Worm (Caenorhabditis elegans) whole organism, L3 larva: Measurements from ENCODE around the gene R102.2.

Experiments used
- ZK546.5 ChIP-seq: sonication (generic microtip); optimal IDR thresholded peaks from 2 replicates; lab custom pipeline; 2017; ENCODE audit warnings: missing biosample characterization, missing genetic modification characterization
- ama-1 ChIP-seq: fragments of 150-350 bp; optimal IDR thresholded peaks from 2 replicates; lab custom pipeline; 2018
- ceh-16 ChIP-seq: sonication (generic microtip); optimal IDR thresholded peaks from 2 replicates; lab custom pipeline; 2017; ENCODE audit warnings: missing biosample characterization, missing genetic modification characterization
- elt-2 ChIP-seq: sonication (generic microtip); optimal IDR thresholded peaks from 2 replicates; lab custom pipeline; 2016; ENCODE audit warnings: missing genetic modification reagents, mild to moderate bottlenecking, missing genetic modification characterization, missing compliant biosample characterization
- mdl-1 ChIP-seq: fragments of 150-350 bp; optimal IDR thresholded peaks from 2 replicates; lab custom pipeline; 2014; ENCODE audit warnings: missing biosample characterization, missing genetic modification characterization
- nfya-1 ChIP-seq: sonication (generic microtip); optimal IDR thresholded peaks from 2 replicates; lab custom pipeline; 2017; ENCODE audit warnings: missing genetic modification characterization, mild to moderate bottlenecking, missing compliant biosample characterization, antibody characterized with exemption, moderate library complexity; ENCODE audit not compliant: insufficient read depth
- nhr-12 ChIP-seq: fragments of 150-350 bp; optimal IDR thresholded peaks from 2 replicates; lab custom pipeline; 2014; ENCODE audit warnings: missing biosample characterization, missing genetic modification characterization
- nhr-237 ChIP-seq: fragments of 150-350 bp; optimal IDR thresholded peaks from 2 replicates; lab custom pipeline; 2014; ENCODE audit warnings: missing biosample characterization, missing genetic modification characterization
- nhr-76 ChIP-seq: fragments of 150-350 bp; sonication (generic microtip); optimal IDR thresholded peaks from 5 replicates; lab custom pipeline; 2014; ENCODE audit warnings: missing biosample characterization, missing genetic modification characterization
- snpc-4 ChIP-seq: fragments of 150-350 bp; optimal IDR thresholded peaks from 2 replicates; lab custom pipeline; 2014; ENCODE audit warnings: missing biosample characterization, missing genetic modification characterization
- unc-39 ChIP-seq: sonication (generic microtip); optimal IDR thresholded peaks from 4 replicates; lab custom pipeline; 2017; ENCODE audit warnings: missing biosample characterization, missing genetic modification characterization
- unc-62 ChIP-seq: fragments of 150-350 bp; sonication (generic microtip); optimal IDR thresholded peaks from 4 replicates; lab custom pipeline; 2014; ENCODE audit warnings: missing biosample characterization, missing genetic modification reagents, missing genetic modification characterization
- ztf-4 ChIP-seq: fragments of 150-350 bp; optimal IDR thresholded peaks from 2 replicates; lab custom pipeline; 2014; ENCODE audit warnings: missing biosample characterization, missing genetic modification characterization

DNA sequence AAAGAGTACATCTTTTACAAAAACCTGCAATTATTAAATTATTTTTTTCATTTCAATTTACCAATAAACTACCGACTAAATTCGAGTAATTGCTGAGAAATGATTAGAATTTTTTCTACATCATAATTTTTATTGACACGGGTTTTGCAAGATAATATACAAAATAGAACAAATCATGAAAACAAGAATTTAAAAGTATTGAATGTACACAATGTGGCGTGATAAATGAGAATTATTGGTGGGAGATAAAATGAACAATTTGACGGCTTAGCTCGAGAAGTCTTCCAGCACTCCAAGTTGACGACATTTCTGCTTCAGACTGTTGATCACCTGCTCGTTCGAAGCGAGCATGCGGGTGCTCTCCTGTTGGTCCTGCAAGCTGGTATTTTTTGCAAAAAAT lies 7.8 kb downstream of the R102.2 start, which contains the start of gene R102.4:
- no peak for TF ChIP-seq ZK546.5
- no peak for TF ChIP-seq mdl-1 (tag; lab: Kevin White, UChicago)
- no peak for TF ChIP-seq ceh-16 (tag; lab: Kevin White, UChicago)
- no peak for TF ChIP-seq nhr-237 (tag; lab: Kevin White, UChicago)
- no peak for TF ChIP-seq snpc-4 (tag; lab: Kevin White, UChicago)
- no peak for TF ChIP-seq elt-2
- TF ChIP-seq nhr-76 (tag; lab: Kevin White, UChicago) = no peak
- no peak for TF ChIP-seq ama-1
- TF ChIP-seq nfya-1 = no peak
- TF ChIP-seq ztf-4 (tag; lab: Kevin White, UChicago) = no peak
- no peak for TF ChIP-seq unc-62
- no peak for TF ChIP-seq unc-39 (tag; lab: Kevin White, UChicago)
- TF ChIP-seq nhr-12 = no peak
